Fruit fly (Drosophila melanogaster) whole organism, embryonic: ENCODE data around the gene CG17781.

Experiments used
- Aef1 ChIP-seq: fragments of 200-800 bp; sonication (Bioruptor generic); IDR thresholded peaks from 3 replicates; pipeline ENCODE4 v1.3.6; 2022; ENCODE audit warnings: missing biosample characterization, missing genetic modification characterization
- CG10209 ChIP-seq: fragments of 200-800 bp; sonication (Bioruptor generic); optimal IDR thresholded peaks from 3 replicates; lab custom pipeline; 2017; ENCODE audit warnings: missing biosample characterization, mild to moderate bottlenecking, missing genetic modification characterization, missing genetic modification reagents
- CG11560 ChIP-seq: fragments of 200-800 bp; sonication (Bioruptor generic); IDR thresholded peaks from 3 replicates; pipeline ENCODE4 v1.3.6; 2022; ENCODE audit warnings: missing biosample characterization, missing genetic modification characterization
- CG11723 ChIP-seq: fragments of 200-800 bp; sonication (Bioruptor generic); optimal IDR thresholded peaks from 2 replicates; lab custom pipeline; 2017; ENCODE audit warnings: missing biosample characterization, mild to moderate bottlenecking, missing genetic modification characterization
- CG1233 ChIP-seq: fragments of 200-800 bp; sonication (Bioruptor generic); optimal IDR thresholded peaks from 4 replicates; lab custom pipeline; 2018; ENCODE audit warnings: missing biosample characterization, mild to moderate bottlenecking, missing genetic modification characterization
- CG13287 ChIP-seq: fragments of 200-800 bp; sonication (Bioruptor generic); IDR thresholded peaks from 2 replicates; pipeline ENCODE4 v1.3.6; 2022; ENCODE audit warnings: missing biosample characterization, missing genetic modification characterization; ENCODE audit not compliant: partially characterized antibody
- CG16815 ChIP-seq: fragments of 200-800 bp; sonication (Bioruptor generic); optimal IDR thresholded peaks from 3 replicates; lab custom pipeline; 2017; ENCODE audit warnings: missing biosample characterization, mild to moderate bottlenecking, missing genetic modification characterization
- CG2202 ChIP-seq: fragments of 200-800 bp; sonication (Bioruptor generic); optimal IDR thresholded peaks from 2 replicates; lab custom pipeline; 2018; ENCODE audit warnings: missing biosample characterization, mild to moderate bottlenecking, missing genetic modification characterization
- CG2678 ChIP-seq: fragments of 200-800 bp; sonication (Bioruptor generic); optimal IDR thresholded peaks from 3 replicates; lab custom pipeline; 2019; ENCODE audit warnings: missing biosample characterization, mild to moderate bottlenecking, missing genetic modification characterization, moderate library complexity
- CG31224 ChIP-seq: fragments of 200-800 bp; sonication (Bioruptor generic); IDR thresholded peaks from 2 replicates; pipeline ENCODE4 v1.3.6; 2022; ENCODE audit warnings: missing biosample characterization, missing genetic modification characterization
- CG31441 ChIP-seq: fragments of 200-800 bp; sonication (Bioruptor generic); IDR thresholded peaks from 2 replicates; pipeline ENCODE4 v1.3.6; 2022; ENCODE audit warnings: missing biosample characterization, missing genetic modification characterization
- CG33557 ChIP-seq: fragments of 200-800 bp; sonication (Bioruptor generic); optimal IDR thresholded peaks from 2 replicates; lab custom pipeline; 2019; ENCODE audit warnings: missing biosample characterization, mild to moderate bottlenecking, missing genetic modification characterization, moderate library complexity
- CG3407 ChIP-seq: fragments of 200-800 bp; sonication (Bioruptor generic); optimal IDR thresholded peaks from 2 replicates; lab custom pipeline; 2018; ENCODE audit warnings: missing biosample characterization, mild to moderate bottlenecking, missing genetic modification characterization
- CG34376 ChIP-seq: fragments of 200-800 bp; sonication (Bioruptor generic); optimal IDR thresholded peaks from 2 replicates; lab custom pipeline; 2018; ENCODE audit warnings: missing biosample characterization, mild to moderate bottlenecking, missing genetic modification characterization
- CG3847 ChIP-seq: fragments of 200-800 bp; sonication (Bioruptor generic); IDR thresholded peaks from 2 replicates; pipeline ENCODE4 v1.3.6; 2022; ENCODE audit warnings: missing biosample characterization, missing genetic modification characterization
- CG4730 ChIP-seq: fragments of 200-800 bp; sonication (Bioruptor generic); IDR thresholded peaks from 2 replicates; pipeline ENCODE4 v1.3.6; 2022; ENCODE audit warnings: missing biosample characterization, missing genetic modification characterization
- CG5245 ChIP-seq: fragments of 200-800 bp; sonication (Bioruptor generic); optimal IDR thresholded peaks from 3 replicates; lab custom pipeline; 2016; ENCODE audit warnings: missing biosample characterization, missing genetic modification characterization
- CG6654 ChIP-seq: fragments of 200-800 bp; sonication (Bioruptor generic); optimal IDR thresholded peaks from 2 replicates; lab custom pipeline; 2017; ENCODE audit warnings: missing biosample characterization, mild to moderate bottlenecking, missing genetic modification characterization
- CG9437 ChIP-seq: fragments of 200-800 bp; sonication (Bioruptor generic); optimal IDR thresholded peaks from 2 replicates; lab custom pipeline; 2018; ENCODE audit warnings: missing biosample characterization, mild to moderate bottlenecking, missing genetic modification characterization
- CHES-1-like ChIP-seq: fragments of 200-800 bp; sonication (Bioruptor generic); optimal IDR thresholded peaks from 2 replicates; lab custom pipeline; 2016; ENCODE audit warnings: missing biosample characterization, missing genetic modification characterization
- CoRest ChIP-seq: fragments of 200-800 bp; sonication (Bioruptor generic); optimal IDR thresholded peaks from 3 replicates; lab custom pipeline; 2018; ENCODE audit warnings: missing biosample characterization, mild to moderate bottlenecking, missing genetic modification characterization, moderate library complexity
- D ChIP-seq, 2 experiments: fragments of 200-800 bp in 1 of 2; fragments of >200 bp in 1 of 2; sonication (Bioruptor generic) in 1 of 2; optimal IDR thresholded peaks; 2 replicates in 1 of 2; 3 replicates in 1 of 2; lab custom pipeline; 2017; ENCODE audit warnings: mild to moderate bottlenecking in 1 of 2, missing biosample characterization in 1 of 2, missing genetic modification characterization in 1 of 2, missing genetic modification reagents in 1 of 2
- Dref ChIP-seq: fragments of 200-800 bp; sonication (Bioruptor generic); IDR thresholded peaks from 2 replicates; pipeline ENCODE4 v1.3.6; 2022; ENCODE audit warnings: missing biosample characterization, missing genetic modification characterization
- Elba2 ChIP-seq: fragments of 200-800 bp; sonication (Bioruptor generic); optimal IDR thresholded peaks from 3 replicates; lab custom pipeline; 2016; ENCODE audit warnings: missing biosample characterization, missing genetic modification characterization
- Kr ChIP-seq: fragments of 200-800 bp; sonication (Bioruptor generic); optimal IDR thresholded peaks from 2 replicates; lab custom pipeline; 2017; ENCODE audit warnings: missing biosample characterization, mild to moderate bottlenecking, missing genetic modification characterization
- Lpt ChIP-seq: fragments of >200 bp; optimal IDR thresholded peaks from 2 replicates; lab custom pipeline; 2018; ENCODE audit warnings: missing biosample characterization, missing genetic modification characterization
- MESR4 ChIP-seq: fragments of 200-800 bp; sonication (Bioruptor generic); optimal IDR thresholded peaks from 2 replicates; lab custom pipeline; 2018; ENCODE audit warnings: missing biosample characterization, mild to moderate bottlenecking, missing genetic modification characterization, moderate library complexity
- Mad ChIP-seq: fragments of 200-800 bp; sonication (Bioruptor generic); optimal IDR thresholded peaks from 2 replicates; lab custom pipeline; 2016; ENCODE audit warnings: missing biosample characterization, missing genetic modification characterization
- Mes4 ChIP-seq: fragments of 200-800 bp; sonication (Bioruptor generic); optimal IDR thresholded peaks from 2 replicates; lab custom pipeline; 2016; ENCODE audit warnings: missing biosample characterization, missing genetic modification characterization
- Myb ChIP-seq: fragments of 200-800 bp; sonication (Bioruptor generic); optimal IDR thresholded peaks from 2 replicates; lab custom pipeline; 2016; ENCODE audit warnings: missing biosample characterization, missing genetic modification characterization
- Ravus ChIP-seq: fragments of 200-800 bp; sonication (Bioruptor generic); IDR thresholded peaks from 2 replicates; pipeline ENCODE4 v1.3.6; 2022; ENCODE audit warnings: missing biosample characterization, missing genetic modification characterization
- Six4 ChIP-seq: fragments of 200-800 bp; sonication (Bioruptor generic); optimal IDR thresholded peaks from 2 replicates; lab custom pipeline; 2016; ENCODE audit warnings: missing biosample characterization, missing genetic modification characterization
- Ssrp ChIP-seq: fragments of 200-800 bp; sonication (Bioruptor generic); optimal IDR thresholded peaks from 2 replicates; lab custom pipeline; 2018; ENCODE audit warnings: missing biosample characterization, mild to moderate bottlenecking, missing genetic modification characterization, moderate library complexity
- TFAM ChIP-seq: fragments of 200-800 bp; sonication (Bioruptor generic); optimal IDR thresholded peaks from 2 replicates; lab custom pipeline; 2017; ENCODE audit warnings: missing biosample characterization, missing genetic modification characterization, inconsistent platforms
- ap ChIP-seq: fragments of 200-800 bp; sonication (Bioruptor generic); IDR thresholded peaks from 2 replicates; pipeline ENCODE4 v1.3.6; 2022; ENCODE audit warnings: missing biosample characterization, missing genetic modification characterization
- bigmax ChIP-seq: fragments of 200-800 bp; sonication (Bioruptor generic); optimal IDR thresholded peaks from 2 replicates; lab custom pipeline; 2018; ENCODE audit warnings: missing biosample characterization, mild to moderate bottlenecking, missing genetic modification characterization
- dpn ChIP-seq, 2 experiments: fragments of 200-800 bp; sonication (Bioruptor generic); optimal IDR thresholded peaks; 3 replicates each; lab custom pipeline; 2016; ENCODE audit warnings: missing biosample characterization in 2 of 2, missing genetic modification characterization in 2 of 2
- eve ChIP-seq, 2 experiments: fragments of >200 bp; optimal IDR thresholded peaks; 2 replicates each; lab custom pipeline; 2017; ENCODE audit warnings: missing biosample characterization in 2 of 2, missing genetic modification characterization in 2 of 2
- klu ChIP-seq: fragments of 200-800 bp; sonication (Bioruptor generic); IDR thresholded peaks from 2 replicates; pipeline ENCODE4 v1.3.6; 2022; ENCODE audit warnings: missing biosample characterization, missing genetic modification characterization
- nerfin-2 ChIP-seq: fragments of 200-800 bp; sonication (Bioruptor generic); IDR thresholded peaks from 2 replicates; pipeline ENCODE4 v1.3.6; 2022; ENCODE audit warnings: missing biosample characterization, missing genetic modification characterization; ENCODE audit not compliant: partially characterized antibody
- pfk ChIP-seq: fragments of 200-800 bp; sonication (Bioruptor generic); optimal IDR thresholded peaks from 2 replicates; lab custom pipeline; 2018; ENCODE audit warnings: missing biosample characterization, mild to moderate bottlenecking, missing genetic modification characterization, moderate library complexity
- sisA ChIP-seq: fragments of 200-800 bp; sonication (Bioruptor generic); IDR thresholded peaks from 2 replicates; pipeline ENCODE4 v1.3.6; 2022; ENCODE audit warnings: missing biosample characterization, missing genetic modification characterization
- slou ChIP-seq: fragments of 200-800 bp; sonication (Bioruptor generic); optimal IDR thresholded peaks from 3 replicates; lab custom pipeline; 2016; ENCODE audit warnings: missing biosample characterization, missing genetic modification characterization
- sna ChIP-seq: fragments of 200-800 bp; sonication (Bioruptor generic); IDR thresholded peaks from 2 replicates; pipeline ENCODE4 v1.3.6; 2022; ENCODE audit warnings: missing biosample characterization, missing genetic modification characterization; ENCODE audit not compliant: partially characterized antibody
- so ChIP-seq: fragments of 200-800 bp; sonication (Bioruptor generic); IDR thresholded peaks from 3 replicates; pipeline ENCODE4 v1.3.6; 2022; ENCODE audit warnings: missing biosample characterization, missing genetic modification characterization
- sr ChIP-seq: fragments of 200-800 bp; sonication (Bioruptor generic); IDR thresholded peaks from 3 replicates; pipeline ENCODE4 v1.3.6; 2022; ENCODE audit warnings: missing biosample characterization, missing genetic modification characterization
- tio ChIP-seq: fragments of 200-800 bp; sonication (Bioruptor generic); optimal IDR thresholded peaks from 2 replicates; lab custom pipeline; 2017; ENCODE audit warnings: missing biosample characterization, missing genetic modification characterization, inconsistent platforms
- tna ChIP-seq: fragments of 200-800 bp; sonication (Bioruptor generic); IDR thresholded peaks from 2 replicates; pipeline ENCODE4 v1.3.6; 2022; ENCODE audit warnings: missing biosample characterization, missing genetic modification characterization; ENCODE audit not compliant: partially characterized antibody
- zfh1 ChIP-seq: fragments of 200-800 bp; sonication (Bioruptor generic); IDR thresholded peaks from 3 replicates; pipeline ENCODE4 v1.3.6; 2022; ENCODE audit warnings: missing biosample characterization, missing genetic modification characterization

Gene CG17781

DNA sequence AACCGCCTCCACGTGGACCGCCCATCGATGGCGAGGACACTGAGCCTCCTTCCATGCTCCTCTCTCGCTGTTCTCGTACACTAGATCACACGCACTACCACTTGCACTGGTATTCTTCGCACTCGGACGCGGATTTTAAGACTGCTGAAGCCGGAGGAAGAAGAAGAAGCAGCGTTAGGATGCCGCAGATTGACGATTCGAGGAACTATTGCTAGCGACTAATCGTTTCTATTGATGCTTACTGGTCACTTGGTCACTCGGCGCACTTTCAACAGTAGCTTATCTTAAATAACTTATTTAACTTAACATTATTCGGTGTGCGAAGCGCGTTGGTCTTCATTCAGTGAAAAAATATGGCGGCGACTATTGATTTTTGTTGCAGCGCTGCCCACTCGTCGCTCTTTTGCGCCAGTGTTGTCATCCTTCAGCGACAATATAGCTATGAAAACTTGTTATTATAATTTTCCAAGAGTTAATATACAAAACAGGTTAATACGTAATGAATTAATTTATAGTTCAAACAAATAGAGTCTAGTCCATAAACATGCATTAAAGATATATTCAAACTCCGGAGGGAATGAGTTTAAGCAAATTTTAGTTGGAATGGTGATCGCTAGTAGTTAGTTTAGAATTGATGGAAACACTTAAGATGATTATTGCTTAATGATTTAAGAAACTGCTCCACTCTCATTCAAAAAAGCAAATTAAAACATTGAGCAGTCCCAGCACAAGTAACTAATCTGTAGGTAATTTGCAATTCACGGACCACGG lies 26.9 kb downstream of the CG17781 start, which contains the start of the genes CG5746 and CG6454 (continued):
- no peak for TF ChIP-seq tio (GFP tag; lab: Kevin White, UChicago)
- TF ChIP-seq CG3847 (GFP tag; lab: Robert Waterston, UW) = 0 out of 2 replicates have a peak, but pooled peaks have one; percentile 33
- no peak for TF ChIP-seq CG3407 (GFP tag; lab: Kevin White, UChicago)
- no peak for TF ChIP-seq CG4730 (GFP tag; lab: Robert Waterston, UW)
- no peak for TF ChIP-seq pfk
- TF ChIP-seq Ravus (GFP tag; lab: Robert Waterston, UW) = no peak
- no peak for TF ChIP-seq D (optimal IDR thresholded peaks at IDR 0.05; lab: Kevin White, UChicago)
- TF ChIP-seq D (GFP tag; optimal IDR thresholded peaks at IDR 0.05; lab: Kevin White, UChicago) = no peak
- TF ChIP-seq Mes4 (GFP tag; lab: Kevin White, UChicago) = no peak
- peak; percentile 28 for TF ChIP-seq CG5245 (GFP tag; lab: Kevin White, UChicago)
- TF ChIP-seq sisA (GFP tag; lab: Robert Waterston, UW) = peak; percentile 26; the same call in 1 of the 2 replicates
- TF ChIP-seq ap = no peak
- no peak for TF ChIP-seq CG11560 (tag; lab: Robert Waterston, UW)
- TF ChIP-seq eve (GFP tag; optimal IDR thresholded peaks at IDR 0.05; lab: Kevin White, UChicago) = no peak
- TF ChIP-seq CHES-1-like (GFP tag; lab: Kevin White, UChicago) = peak; percentile 80
- peak; percentile 60 for TF ChIP-seq Mad (GFP tag; lab: Kevin White, UChicago)
- TF ChIP-seq CG9437 = peak; percentile 70
- peak; percentile 44 for TF ChIP-seq CG33557 (GFP tag; lab: Kevin White, UChicago)
- peak; percentile 50; the same call in 2 of the 3 replicates for TF ChIP-seq Aef1 (GFP tag; lab: Robert Waterston, UW)
- peak; percentile 79 for TF ChIP-seq CoRest (tag; lab: Kevin White, UChicago)
- peak; percentile 33 for TF ChIP-seq Six4 (GFP tag; lab: Kevin White, UChicago)
- no peak for TF ChIP-seq so
- TF ChIP-seq CG2678 (tag; lab: Kevin White, UChicago) = no peak
- no peak for TF ChIP-seq CG11723 (GFP tag; lab: Kevin White, UChicago)
- TF ChIP-seq MESR4 = peak; percentile 99
- TF ChIP-seq CG10209 (GFP tag; lab: Kevin White, UChicago) = no peak
- TF ChIP-seq TFAM (GFP tag; lab: Kevin White, UChicago) = no peak
- no peak for TF ChIP-seq CG2202
- peak; percentile 43 for TF ChIP-seq CG16815 (GFP tag; lab: Kevin White, UChicago)
- peak; percentile 48 for TF ChIP-seq Myb (GFP tag; lab: Kevin White, UChicago)
- no peak for TF ChIP-seq Kr
- no peak for TF ChIP-seq Dref (GFP tag; lab: Robert Waterston, UW)
- TF ChIP-seq sr (GFP tag; lab: Robert Waterston, UW) = no peak
- no peak for TF ChIP-seq nerfin-2 (GFP tag; lab: Robert Waterston, UW)
- no peak for TF ChIP-seq slou
- no peak for TF ChIP-seq CG34376
- no peak for TF ChIP-seq CG31441 (GFP tag; lab: Robert Waterston, UW)
- TF ChIP-seq tna (GFP tag; lab: Robert Waterston, UW) = no peak
- no peak for TF ChIP-seq sna (GFP tag; lab: Robert Waterston, UW)
- TF ChIP-seq klu (GFP tag; lab: Robert Waterston, UW) = 0 out of 2 replicates have a peak, but pooled peaks have one; percentile 30
- no peak for TF ChIP-seq CG13287 (GFP tag; lab: Robert Waterston, UW)
- no peak for TF ChIP-seq Lpt (GFP tag; lab: Kevin White, UChicago)
- peak; percentile 58 for TF ChIP-seq Ssrp (tag; lab: Kevin White, UChicago)
- peak; percentile 31 to 65 for TF ChIP-seq dpn (GFP tag; optimal IDR thresholded peaks at IDR 0.05; lab: Kevin White, UChicago)
- no peak for TF ChIP-seq CG1233
- peak; percentile 10 for TF ChIP-seq Elba2 (GFP tag; lab: Kevin White, UChicago)
- TF ChIP-seq zfh1 (GFP tag; lab: Robert Waterston, UW) = peak; percentile 35; the same call in 1 of the 3 replicates
- no peak for TF ChIP-seq CG6654 (GFP tag; lab: Kevin White, UChicago)
- no peak for TF ChIP-seq bigmax (GFP tag; lab: Kevin White, UChicago)
- no peak; the same call in 1 of the 2 replicates for TF ChIP-seq CG31224 (GFP tag; lab: Robert Waterston, UW)
